Worm (Caenorhabditis elegans) whole organism, L3 larva: ENCODE data around the gene vha-4.

Source experiments
- elt-3 ChIP-seq, 3 experiments: fragments of 150-350 bp in 1 of 3; sonication (generic microtip) in 2 of 3; optimal IDR thresholded peaks; 2 replicates in 2 of 3; 4 replicates in 1 of 3; lab custom pipeline; 2014 to 2017; ENCODE audit warnings: missing biosample characterization in 3 of 3, missing genetic modification characterization in 3 of 3
- mml-1 ChIP-seq: fragments of 150-350 bp; sonication (generic microtip); optimal IDR thresholded peaks from 3 replicates; lab custom pipeline; 2014; ENCODE audit warnings: missing biosample characterization, missing genetic modification characterization
- nfya-1 ChIP-seq: sonication (generic microtip); optimal IDR thresholded peaks from 2 replicates; lab custom pipeline; 2017; ENCODE audit warnings: missing genetic modification characterization, mild to moderate bottlenecking, missing compliant biosample characterization, antibody characterized with exemption, moderate library complexity; ENCODE audit not compliant: insufficient read depth
- nhr-77 ChIP-seq: fragments of 150-350 bp; optimal IDR thresholded peaks from 2 replicates; lab custom pipeline; 2014; ENCODE audit warnings: missing biosample characterization, missing genetic modification characterization
- pha-4 ChIP-seq: fragments of 150-350 bp; optimal IDR thresholded peaks from 2 replicates; lab custom pipeline; 2014; ENCODE audit warnings: missing biosample characterization, missing genetic modification reagents, missing genetic modification characterization
- pqm-1 ChIP-seq: fragments of 150-350 bp; optimal IDR thresholded peaks from 2 replicates; lab custom pipeline; 2017; ENCODE audit warnings: missing biosample characterization, missing genetic modification characterization, inconsistent platforms

ce11 chrII:7901990-7902389, 22.9 kb upstream of the vha-4 start:
- TF ChIP-seq nfya-1 (tag; lab: Kevin White, UChicago) (no peak), elt-3 (tag; optimal IDR thresholded peaks at IDR 0.05; lab: Kevin White, UChicago) (no peak), mml-1 (tag; lab: Kevin White, UChicago) (no peak), nhr-77 (tag; lab: Kevin White, UChicago) (no peak), pqm-1 (tag; lab: Kevin White, UChicago) (no peak), pha-4 (no peak)
